Worm (Caenorhabditis elegans) whole organism, L1 larva: ENCODE data around the gene C14E2.1.
A peak's percentile ranks its signal among the peaks of the same experiment; 100 is the strongest.

ENCODE experiments used
- C04F5.9 ChIP-seq: sonication (generic microtip); optimal IDR thresholded peaks from 2 replicates; lab custom pipeline; 2016; ENCODE audit warnings: missing genetic modification characterization, missing compliant biosample characterization
- C16A3.4 ChIP-seq: fragments of 150-350 bp; optimal IDR thresholded peaks from 2 replicates; lab custom pipeline; 2014; ENCODE audit warnings: missing biosample characterization, missing genetic modification characterization
- F16B12.6 ChIP-seq: fragments of 150-350 bp; optimal IDR thresholded peaks from 2 replicates; lab custom pipeline; 2014; ENCODE audit warnings: missing biosample characterization, missing genetic modification characterization
- Y116A8C.19 ChIP-seq: sonication (generic microtip); optimal IDR thresholded peaks from 2 replicates; lab custom pipeline; 2016; ENCODE audit warnings: missing compliant biosample characterization, missing genetic modification characterization, borderline replicate concordance
- aha-1 ChIP-seq: fragments of 150-350 bp; optimal IDR thresholded peaks from 2 replicates; lab custom pipeline; 2014; ENCODE audit warnings: missing biosample characterization, missing genetic modification characterization
- ama-1 ChIP-seq: fragments of 150-350 bp; optimal IDR thresholded peaks from 2 replicates; lab custom pipeline; 2014
- ceh-63 ChIP-seq: fragments of 200-800 bp; sonication (Bioruptor generic); optimal IDR thresholded peaks from 2 replicates; lab custom pipeline; 2018; ENCODE audit warnings: mild to moderate bottlenecking, missing genetic modification characterization, missing compliant biosample characterization
- ceh-82 ChIP-seq, 3 experiments: fragments of 150-350 bp in 1 of 3; sonication (generic microtip) in 2 of 3; optimal IDR thresholded peaks; 2 replicates each; lab custom pipeline; 2014 to 2017; ENCODE audit warnings: missing biosample characterization in 3 of 3, missing genetic modification characterization in 3 of 3
- dpl-1 ChIP-seq, 3 experiments: fragments of 150-350 bp in 2 of 3; sonication (generic microtip) in 1 of 3; optimal IDR thresholded peaks; 2 replicates each; lab custom pipeline; 2014 to 2017; ENCODE audit warnings: missing biosample characterization in 3 of 3, missing genetic modification characterization in 3 of 3, missing genetic modification reagents in 3 of 3
- dsc-1 ChIP-seq: sonication (generic microtip); optimal IDR thresholded peaks from 2 replicates; lab custom pipeline; 2016; ENCODE audit warnings: mild to moderate bottlenecking, missing genetic modification characterization, missing compliant biosample characterization
- efl-1 ChIP-seq, 4 experiments: fragments of 150-350 bp; optimal IDR thresholded peaks in 3 of 4; peaks in 1 of 4; 1 replicate in 1 of 4; 2 replicates in 3 of 4; lab custom pipeline; 2014; ENCODE audit warnings: missing biosample characterization in 2 of 4, missing genetic modification characterization in 2 of 4, missing genetic modification reagents in 2 of 4
- efl-3 ChIP-seq: fragments of 200-800 bp; sonication (Bioruptor generic); optimal IDR thresholded peaks from 2 replicates; lab custom pipeline; 2018; ENCODE audit warnings: mild to moderate bottlenecking, missing genetic modification characterization, missing compliant biosample characterization
- egl-13 ChIP-seq: sonication (generic microtip); optimal IDR thresholded peaks from 2 replicates; lab custom pipeline; 2016; ENCODE audit warnings: missing genotype, missing genetic modification reagents, missing genetic modification characterization, missing compliant biosample characterization
- egl-27 ChIP-seq, 2 experiments: fragments of 150-350 bp in 1 of 2; sonication (generic microtip); optimal IDR thresholded peaks; 3 replicates each; lab custom pipeline; 2017 to 2018; ENCODE audit warnings: missing biosample characterization in 2 of 2, missing genetic modification characterization in 2 of 2, missing genetic modification reagents in 2 of 2
- fkh-10 ChIP-seq: sonication (generic microtip); optimal IDR thresholded peaks from 2 replicates; lab custom pipeline; 2017; ENCODE audit warnings: missing biosample characterization, missing genetic modification reagents, missing genetic modification characterization
- fkh-8 ChIP-seq: sonication (generic microtip); optimal IDR thresholded peaks from 2 replicates; lab custom pipeline; 2016; ENCODE audit warnings: mild to moderate bottlenecking, missing genetic modification characterization, missing compliant biosample characterization
- fos-1 ChIP-seq: fragments of 150-350 bp; optimal IDR thresholded peaks from 2 replicates; lab custom pipeline; 2014; ENCODE audit warnings: missing biosample characterization, missing genetic modification characterization
- hlh-4 ChIP-seq: sonication (generic microtip); optimal IDR thresholded peaks from 2 replicates; lab custom pipeline; 2016; ENCODE audit warnings: mild to moderate bottlenecking, missing genetic modification characterization, missing compliant biosample characterization
- hpl-2 ChIP-seq: fragments of 150-350 bp; optimal IDR thresholded peaks from 2 replicates; lab custom pipeline; 2014; ENCODE audit warnings: missing biosample characterization, missing genetic modification reagents, missing genetic modification characterization
- irx-1 ChIP-seq: sonication (generic microtip); optimal IDR thresholded peaks from 2 replicates; lab custom pipeline; 2016; ENCODE audit warnings: missing genetic modification characterization, missing compliant biosample characterization
- isw-1 ChIP-seq: fragments of 200-800 bp; sonication (Bioruptor generic); IDR thresholded peaks from 2 replicates; pipeline ENCODE4 v1.3.6; 2022; ENCODE audit warnings: missing genetic modification characterization, missing compliant biosample characterization
- jun-1 ChIP-seq: fragments of 150-350 bp; optimal IDR thresholded peaks from 2 replicates; lab custom pipeline; 2014; ENCODE audit warnings: missing biosample characterization, missing genetic modification reagents, missing genetic modification characterization
- lin-13 ChIP-seq: fragments of 150-350 bp; optimal IDR thresholded peaks from 2 replicates; lab custom pipeline; 2014; ENCODE audit warnings: missing biosample characterization, missing genetic modification reagents, missing genetic modification characterization
- lin-14 ChIP-seq: fragments of 200-800 bp; sonication (Bioruptor generic); optimal IDR thresholded peaks from 2 replicates; lab custom pipeline; 2018; ENCODE audit warnings: mild to moderate bottlenecking, missing genetic modification characterization, moderate library complexity, missing compliant biosample characterization
- lin-15B ChIP-seq: fragments of 150-350 bp; sonication (generic microtip); optimal IDR thresholded peaks from 3 replicates; lab custom pipeline; 2014; ENCODE audit warnings: missing biosample characterization, missing genetic modification characterization
- lin-35 ChIP-seq, 2 experiments: fragments of 150-350 bp; optimal IDR thresholded peaks; 2 replicates each; lab custom pipeline; 2014; ENCODE audit warnings: missing biosample characterization in 2 of 2, missing genetic modification characterization in 2 of 2, missing genetic modification reagents in 2 of 2
- lin-39 ChIP-seq: fragments of 150-350 bp; optimal IDR thresholded peaks from 2 replicates; lab custom pipeline; 2014; ENCODE audit warnings: missing biosample characterization, missing genetic modification reagents, missing genetic modification characterization
- lir-3 ChIP-seq: sonication (generic microtip); optimal IDR thresholded peaks from 2 replicates; lab custom pipeline; 2016; ENCODE audit warnings: mild to moderate bottlenecking, missing genetic modification characterization, moderate library complexity, missing compliant biosample characterization; ENCODE audit not compliant: poor library complexity
- lsy-2 ChIP-seq, 2 experiments: fragments of 150-350 bp; optimal IDR thresholded peaks; 2 replicates each; lab custom pipeline; 2014; ENCODE audit warnings: missing biosample characterization in 2 of 2, missing genetic modification characterization in 2 of 2
- mab-9 ChIP-seq: fragments of 200-800 bp; sonication (Bioruptor generic); IDR thresholded peaks from 2 replicates; pipeline ENCODE4 v1.3.6; 2022; ENCODE audit warnings: missing genetic modification reagents, missing genetic modification characterization, missing compliant biosample characterization
- mdl-1 ChIP-seq, 2 experiments: fragments of 150-350 bp; optimal IDR thresholded peaks; 2 replicates each; lab custom pipeline; 2014 to 2017; ENCODE audit warnings: missing biosample characterization in 2 of 2, missing genetic modification characterization in 2 of 2, inconsistent platforms in 1 of 2
- mef-2 ChIP-seq: fragments of 150-350 bp; optimal IDR thresholded peaks from 2 replicates; lab custom pipeline; 2014; ENCODE audit warnings: missing biosample characterization, missing genetic modification characterization
- mep-1 ChIP-seq: fragments of 150-350 bp; optimal IDR thresholded peaks from 2 replicates; lab custom pipeline; 2014; ENCODE audit warnings: missing biosample characterization, missing genetic modification characterization
- nhr-19 ChIP-seq: fragments of 200-800 bp; sonication (Bioruptor generic); conservative IDR thresholded peaks from 2 replicates; pipeline ENCODE4 v1.3.6; 2022; ENCODE audit warnings: missing genetic modification characterization, missing compliant biosample characterization
- nhr-20 ChIP-seq: sonication (generic microtip); optimal IDR thresholded peaks from 2 replicates; lab custom pipeline; 2016; ENCODE audit warnings: mild to moderate bottlenecking, missing genetic modification characterization, missing compliant biosample characterization
- nhr-47 ChIP-seq: sonication (generic microtip); optimal IDR thresholded peaks from 2 replicates; lab custom pipeline; 2016; ENCODE audit warnings: mild to moderate bottlenecking, missing genetic modification characterization, moderate library complexity, missing compliant biosample characterization
- nhr-71 ChIP-seq: sonication (generic microtip); optimal IDR thresholded peaks from 2 replicates; lab custom pipeline; 2016; ENCODE audit warnings: mild to moderate bottlenecking, missing genetic modification characterization, moderate library complexity, missing compliant biosample characterization
- nhr-76 ChIP-seq: sonication (generic microtip); optimal IDR thresholded peaks from 2 replicates; lab custom pipeline; 2017; ENCODE audit warnings: missing biosample characterization, missing genetic modification characterization
- nhr-77 ChIP-seq: fragments of 150-350 bp; optimal IDR thresholded peaks from 2 replicates; lab custom pipeline; 2014; ENCODE audit warnings: missing biosample characterization, missing genetic modification characterization
- nhr-84 ChIP-seq: sonication (generic microtip); optimal IDR thresholded peaks from 2 replicates; lab custom pipeline; 2017; ENCODE audit warnings: missing biosample characterization, missing genetic modification characterization
- nhr-90 ChIP-seq: sonication (generic microtip); optimal IDR thresholded peaks from 2 replicates; lab custom pipeline; 2016; ENCODE audit warnings: mild to moderate bottlenecking, missing genetic modification characterization, missing compliant biosample characterization; ENCODE audit not compliant: poor library complexity
- pax-3 ChIP-seq: fragments of 200-800 bp; sonication (Bioruptor generic); optimal IDR thresholded peaks from 2 replicates; lab custom pipeline; 2018; ENCODE audit warnings: mild to moderate bottlenecking, missing genetic modification characterization, moderate library complexity, missing compliant biosample characterization
- rnt-1 ChIP-seq: sonication (generic microtip); optimal IDR thresholded peaks from 2 replicates; lab custom pipeline; 2016; ENCODE audit warnings: mild to moderate bottlenecking, missing genetic modification characterization, moderate library complexity, missing compliant biosample characterization
- skn-1 ChIP-seq: fragments of 150-350 bp; optimal IDR thresholded peaks from 2 replicates; lab custom pipeline; 2014; ENCODE audit warnings: missing biosample characterization, missing genetic modification characterization
- snu-23 ChIP-seq: sonication (generic microtip); optimal IDR thresholded peaks from 2 replicates; lab custom pipeline; 2016; ENCODE audit warnings: missing genetic modification characterization, missing compliant biosample characterization
- sox-4 ChIP-seq: sonication (generic microtip); optimal IDR thresholded peaks from 2 replicates; lab custom pipeline; 2016; ENCODE audit warnings: missing genetic modification characterization, missing compliant biosample characterization
- swsn-7 ChIP-seq: sonication (generic microtip); optimal IDR thresholded peaks from 2 replicates; lab custom pipeline; 2016; ENCODE audit warnings: missing genetic modification characterization, missing compliant biosample characterization
- tbx-2 ChIP-seq: sonication (generic microtip); optimal IDR thresholded peaks from 2 replicates; lab custom pipeline; 2016; ENCODE audit warnings: missing genetic modification characterization, missing compliant biosample characterization
- unc-86 ChIP-seq: sonication (generic microtip); optimal IDR thresholded peaks from 2 replicates; lab custom pipeline; 2016; ENCODE audit warnings: missing genetic modification characterization, missing compliant biosample characterization
- xbp-1 ChIP-seq: sonication (generic microtip); optimal IDR thresholded peaks from 2 replicates; lab custom pipeline; 2016; ENCODE audit warnings: missing genetic modification characterization, missing compliant biosample characterization
- zip-4 ChIP-seq: fragments of 200-800 bp; sonication (Bioruptor generic); optimal IDR thresholded peaks from 2 replicates; lab custom pipeline; 2018; ENCODE audit warnings: mild to moderate bottlenecking, missing genetic modification characterization, moderate library complexity, missing compliant biosample characterization

The C14E2.1 gene

ce11 chrX:1856160-1856559 lies 29.9 kb downstream of the C14E2.1 start, which contains the start of gene ceh-39:
TSS of gene ceh-39 (minus strand) at chrX:1856172.
- TF ChIP-seq lir-3 (tag; lab: Kevin White, UChicago) (peak; percentile 15), skn-1 (tag; lab: Kevin White, UChicago) (peak; percentile 84), ceh-63 (no peak), egl-13 (peak; percentile 20), nhr-84 (no peak), F16B12.6 (peak; percentile 7), dsc-1 (peak; percentile 12), isw-1 (GFP tag; lab: Robert Waterston, UW) (peak; percentile 55), pax-3 (tag; lab: Kevin White, UChicago) (no peak), ceh-82 (tag; optimal IDR thresholded peaks at IDR 0.05; lab: Kevin White, UChicago) (peak; percentile 38 to 71 (median 61)), Y116A8C.19 (no peak), mep-1 (peak; percentile 3), nhr-47 (tag; lab: Kevin White, UChicago) (peak; percentile 70), nhr-20 (tag; lab: Kevin White, UChicago) (peak; percentile 47), snu-23 (GFP tag; lab: Kevin White, UChicago) (peak; percentile 67), mab-9 (no peak), efl-3 (GFP tag; lab: Kevin White, UChicago) (no peak), sox-4 (tag; lab: Kevin White, UChicago) (no peak), nhr-19 (GFP tag; lab: Robert Waterston, UW) (peak; percentile 78), ama-1 (no peak), mdl-1 (tag; optimal IDR thresholded peaks at IDR 0.05; lab: Kevin White, UChicago) (peak in 1 of 2 experiments; percentile 67), xbp-1 (peak; percentile 59), C04F5.9 (tag; lab: Kevin White, UChicago) (no peak), fos-1 (no peak), rnt-1 (peak; percentile 67), swsn-7 (tag; lab: Kevin White, UChicago) (peak; percentile 62), jun-1 (tag; lab: Kevin White, UChicago) (no peak), tbx-2 (tag; lab: Kevin White, UChicago) (peak; percentile 72), hpl-2 (no peak), fkh-10 (GFP tag; lab: Kevin White, UChicago) (peak; percentile 61), fkh-8 (tag; lab: Kevin White, UChicago) (peak; percentile 80), egl-27 (tag; optimal IDR thresholded peaks at IDR 0.05; lab: Kevin White, UChicago) (no peak), zip-4 (GFP tag; lab: Kevin White, UChicago) (no peak), lin-13 (peak; percentile 20), mef-2 (no peak), hlh-4 (tag; lab: Kevin White, UChicago) (no peak), lin-14 (GFP tag; lab: Kevin White, UChicago) (peak; percentile 86), irx-1 (no peak), efl-1 (optimal IDR thresholded peaks at IDR 0.05; lab: Kevin White, UChicago) (peak; percentile 70 to 79), efl-1 (GFP tag; optimal IDR thresholded peaks at IDR 0.05 in 1 of 2; lab: Kevin White, UChicago) (peak; percentile 73 to 95), nhr-77 (tag; lab: Kevin White, UChicago) (peak; percentile 31), lin-15B (peak; percentile 74), nhr-71 (peak; percentile 67), lin-39 (tag; lab: Kevin White, UChicago) (no peak), nhr-76 (no peak), lsy-2 (tag; optimal IDR thresholded peaks at IDR 0.05; lab: Kevin White, UChicago) (peak; percentile 45 to 58), C16A3.4 (tag; lab: Kevin White, UChicago) (peak; percentile 36), unc-86 (tag; lab: Kevin White, UChicago) (peak; percentile 51), nhr-90 (tag; lab: Kevin White, UChicago) (peak; percentile 25), aha-1 (tag; lab: Kevin White, UChicago) (no peak), lin-35 (GFP tag; optimal IDR thresholded peaks at IDR 0.05; lab: Kevin White, UChicago) (peak; percentile 73 to 78), dpl-1 (GFP tag; optimal IDR thresholded peaks at IDR 0.05; lab: Kevin White, UChicago) (peak; percentile 63 to 85 (median 63))
